Worm (Caenorhabditis elegans): Measurements from ENCODE around the gene mec-9.

DNA sequence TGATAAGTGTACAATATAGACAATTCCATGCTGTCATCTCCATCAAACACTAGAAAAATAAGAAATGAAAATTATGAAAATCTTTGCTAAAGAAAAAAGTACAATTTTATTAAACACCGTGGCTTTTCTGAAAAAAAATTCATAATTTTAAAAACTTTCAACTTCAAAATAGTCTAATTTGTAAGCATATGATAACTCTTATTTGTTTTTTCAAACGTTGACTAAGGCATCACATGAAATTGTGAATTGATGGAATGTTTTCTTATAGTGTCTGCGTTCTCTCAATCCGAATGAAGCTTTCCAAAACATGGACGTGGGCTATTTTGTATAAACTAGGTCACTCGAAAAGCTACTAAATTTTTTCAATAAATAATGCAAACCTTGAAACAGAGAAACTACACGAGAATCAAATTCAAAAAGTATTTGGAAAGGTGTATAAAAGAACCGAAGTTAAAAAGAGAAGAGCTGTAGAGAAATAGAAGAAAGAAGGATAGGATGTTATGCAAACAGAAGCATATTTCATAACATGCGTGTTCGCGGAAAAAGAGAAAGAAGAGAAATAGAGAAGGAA lies 28.9 kb downstream of the mec-9 start, which contains the start of gene clp-9:
- TF ChIP-seq nhr-28 (tag; optimal IDR thresholded peaks at IDR 0.05): no peak
- TF ChIP-seq unc-39 (tag; optimal IDR thresholded peaks at IDR 0.05): no peak
- no peak for TF ChIP-seq M03D4.4 (tag; optimal IDR thresholded peaks at IDR 0.05)
- no peak for TF ChIP-seq lin-13 (tag; optimal IDR thresholded peaks at IDR 0.05)
- no peak for TF ChIP-seq sem-2 (GFP tag; optimal IDR thresholded peaks at IDR 0.05)
